Worm (Caenorhabditis elegans) whole organism, L4 larva: Measurements from ENCODE around the gene ZC412.5.

Experiments used
- R02D3.7 ChIP-seq: fragments of 150-350 bp; sonication (generic microtip); optimal IDR thresholded peaks from 3 replicates; lab custom pipeline; 2014; ENCODE audit warnings: missing biosample characterization, missing genetic modification characterization
- ceh-82 ChIP-seq: sonication (generic microtip); optimal IDR thresholded peaks from 2 replicates; lab custom pipeline; 2017; ENCODE audit warnings: missing biosample characterization, missing genetic modification characterization
- egl-43 ChIP-seq: fragments of 200-800 bp; sonication (Bioruptor generic); IDR thresholded peaks from 2 replicates; pipeline ENCODE4 v1.3.6; 2022; ENCODE audit warnings: missing genetic modification reagents, missing genetic modification characterization, missing compliant biosample characterization
- mdl-1 ChIP-seq, 2 experiments: fragments of 150-350 bp in 1 of 2; sonication (generic microtip) in 1 of 2; optimal IDR thresholded peaks; 2 replicates each; lab custom pipeline; 2014 to 2017; ENCODE audit warnings: missing biosample characterization in 2 of 2, missing genetic modification characterization in 2 of 2
- mep-1 ChIP-seq: fragments of 150-350 bp; sonication (generic microtip); optimal IDR thresholded peaks from 3 replicates; lab custom pipeline; 2014; ENCODE audit warnings: missing biosample characterization, missing genetic modification characterization
- nhr-76 ChIP-seq: fragments of 150-350 bp; optimal IDR thresholded peaks from 2 replicates; lab custom pipeline; 2014; ENCODE audit warnings: missing biosample characterization, missing genetic modification characterization
- nhr-77 ChIP-seq: fragments of 150-350 bp; optimal IDR thresholded peaks from 2 replicates; lab custom pipeline; 2014; ENCODE audit warnings: missing biosample characterization, missing genetic modification characterization
- pha-4 ChIP-seq, 2 experiments: fragments of 150-350 bp in 1 of 2; fragments of 200-800 bp in 1 of 2; sonication (Bioruptor generic) in 1 of 2; IDR thresholded peaks in 1 of 2; optimal IDR thresholded peaks in 1 of 2; 2 replicates each; pipeline versions ENCODE4 v1.3.6 to Lab custom; 2014 to 2022; ENCODE audit warnings: missing genetic modification characterization in 2 of 2, missing genetic modification reagents in 2 of 2, missing biosample characterization in 1 of 2, missing compliant biosample characterization in 1 of 2
- pqm-1 ChIP-seq: sonication (generic microtip); optimal IDR thresholded peaks from 2 replicates; lab custom pipeline; 2017; ENCODE audit warnings: missing biosample characterization, missing genetic modification characterization
- skn-1 ChIP-seq: fragments of 150-350 bp; optimal IDR thresholded peaks from 2 replicates; lab custom pipeline; 2014; ENCODE audit warnings: missing biosample characterization, missing genetic modification characterization
- snpc-4 ChIP-seq: fragments of 150-350 bp; optimal IDR thresholded peaks from 2 replicates; lab custom pipeline; 2014; ENCODE audit warnings: missing biosample characterization, missing genetic modification characterization

DNA sequence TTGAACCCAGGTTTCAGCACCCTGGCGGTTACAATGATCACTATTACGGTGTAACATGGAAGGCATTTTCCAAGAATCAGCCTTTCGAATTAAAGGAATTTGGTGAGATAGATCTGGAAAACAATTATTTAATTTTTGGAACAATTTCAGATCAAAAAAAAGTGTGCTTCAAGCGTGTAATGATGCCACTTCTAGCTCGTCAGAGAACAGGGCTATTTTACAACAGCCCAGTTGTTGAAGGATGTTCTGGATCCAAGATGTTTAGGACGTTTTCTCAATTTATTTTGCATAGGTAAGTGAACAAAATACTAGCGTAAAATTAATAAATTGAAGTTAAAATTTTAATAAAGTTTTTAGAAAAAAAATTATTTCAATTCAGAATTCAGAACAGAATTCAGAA, 25.6 kb upstream of the ZC412.5 start:
- TF ChIP-seq egl-43 (GFP tag; lab: Robert Waterston, UW), result no peak
- TF ChIP-seq pqm-1 (tag; lab: Kevin White, UChicago), result no peak
- no peak for TF ChIP-seq nhr-77
- TF ChIP-seq nhr-76 (tag; lab: Kevin White, UChicago), result no peak
- no peak for TF ChIP-seq snpc-4 (tag; lab: Kevin White, UChicago)
- TF ChIP-seq R02D3.7 (tag; lab: Kevin White, UChicago), result no peak
- TF ChIP-seq ceh-82 (tag; lab: Kevin White, UChicago), result no peak
- TF ChIP-seq mep-1 (tag; lab: Kevin White, UChicago), result no peak
- no peak for TF ChIP-seq pha-4 (GFP tag; IDR thresholded peaks at IDR 0.05; lab: Robert Waterston, UW)
- no peak for TF ChIP-seq pha-4 (tag; optimal IDR thresholded peaks at IDR 0.05; lab: Kevin White, UChicago)
- TF ChIP-seq skn-1, result no peak
- no peak for TF ChIP-seq mdl-1 (tag; optimal IDR thresholded peaks at IDR 0.05; lab: Kevin White, UChicago)
